Worm (Caenorhabditis elegans): ENCODE results near the gene glc-3.
"Not testable (repeated sequence)": the region's sequence is repeated elsewhere in the genome, so short reads cannot be mapped to it uniquely, and the experiment has no call there.

The glc-3 gene

DNA sequence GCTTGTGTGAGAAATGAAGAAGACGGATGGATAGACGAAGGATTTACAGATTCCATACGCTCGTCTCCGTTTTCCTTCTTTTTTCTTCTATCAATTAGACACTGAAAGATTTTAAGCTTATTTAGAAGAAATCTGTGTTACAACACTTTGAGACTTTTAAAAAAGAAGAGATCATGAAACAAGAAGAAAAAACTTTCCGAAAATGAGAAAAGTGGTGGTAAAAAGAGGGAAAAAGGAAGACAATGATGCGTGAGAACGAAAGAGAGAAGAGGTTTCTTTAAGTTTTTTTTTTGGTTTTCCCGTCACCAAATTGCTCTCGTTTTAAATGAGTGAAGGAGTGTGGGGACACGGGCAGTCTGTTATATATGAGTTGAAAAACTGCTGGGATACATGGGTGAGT is at the start of gene glc-3:
TSS of gene glc-3 (minus strand) at position 101 of the 400 bp plus-strand sequence.
- no peak for TF ChIP-seq dao-5 (tag; optimal IDR thresholded peaks at IDR 0.05)
- no peak for TF ChIP-seq W03F9.2 (tag; optimal IDR thresholded peaks at IDR 0.05)

DNA sequence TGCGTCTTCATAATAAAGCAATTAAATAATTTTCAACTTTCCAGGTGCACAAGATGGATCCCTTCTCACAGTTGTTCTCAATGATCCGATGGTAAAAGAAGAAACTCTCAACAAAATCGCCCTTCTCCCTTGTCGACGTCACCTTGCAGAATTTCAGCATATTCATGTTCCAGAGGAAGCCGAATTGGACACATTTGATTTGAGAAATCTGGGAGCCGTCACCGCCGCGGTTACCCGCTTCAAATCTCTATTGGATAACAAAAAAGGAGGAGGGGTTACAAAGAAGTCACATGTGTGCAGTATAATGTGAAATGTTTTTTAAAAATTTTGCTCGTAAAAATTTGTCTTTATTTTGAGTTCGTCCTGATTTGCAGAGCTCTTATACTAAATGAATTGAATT is 49.2 kb upstream of the glc-3 start:
- TF ChIP-seq W03F9.2 (tag; optimal IDR thresholded peaks at IDR 0.05) (no peak), him-1 (tag; optimal IDR thresholded peaks at IDR 0.05) (no peak), dao-5 (tag; optimal IDR thresholded peaks at IDR 0.05) (no peak)

- TF ChIP-seq W03F9.2 (tag; optimal IDR thresholded peaks at IDR 0.05) (no peak), dao-5 (tag; optimal IDR thresholded peaks at IDR 0.05) (no peak), him-1 (tag; optimal IDR thresholded peaks at IDR 0.05) (no peak)
These were observed 46.0 kb upstream of the glc-3 start for ce11 chrV:5499475-5499874.

- TF ChIP-seq dao-5 (tag; optimal IDR thresholded peaks at IDR 0.05) (no peak), him-1 (tag; optimal IDR thresholded peaks at IDR 0.05) (no peak), W03F9.2 (tag; optimal IDR thresholded peaks at IDR 0.05) (no peak)
These were observed 39.9 kb upstream of the glc-3 start, which contains the start of gene T05C3.2 for ce11 chrV:5493447-5493846. TSS of gene T05C3.2 (plus strand) at chrV:5493747.

DNA sequence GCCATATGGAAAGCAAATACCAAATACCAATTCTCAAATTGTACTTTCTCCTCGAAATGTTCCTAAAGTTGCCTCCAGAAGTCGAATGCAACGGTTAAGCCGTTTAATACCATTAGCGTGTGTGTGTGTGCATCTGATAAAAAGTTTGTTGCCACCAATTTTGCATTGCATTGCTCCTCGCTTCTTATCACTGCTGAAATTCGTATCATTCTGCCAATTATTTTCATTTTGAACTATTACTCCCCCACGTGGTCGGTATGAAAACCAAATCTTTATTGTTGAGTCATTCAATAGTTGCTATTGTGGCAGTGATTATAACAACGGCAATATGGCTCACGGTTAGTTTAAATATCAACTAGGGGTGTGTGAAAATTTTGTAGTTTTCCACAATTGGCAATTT is 36.7 kb upstream of the glc-3 start, which contains the start of gene T05C3.6:
TSS of gene T05C3.6 (plus strand) at position 241 of the 400 bp plus-strand sequence.
- TF ChIP-seq dao-5 (tag; optimal IDR thresholded peaks at IDR 0.05) (no peak), him-1 (tag; optimal IDR thresholded peaks at IDR 0.05) (no peak), W03F9.2 (tag; optimal IDR thresholded peaks at IDR 0.05) (no peak)

ce11 chrV:5488766-5489165 is 35.3 kb upstream of the glc-3 start, which contains the start of gene grl-18:
TSS of gene grl-18 (minus strand) at chrV:5488866.
- TF ChIP-seq W03F9.2 (tag; optimal IDR thresholded peaks at IDR 0.05) (no peak), him-1 (tag; optimal IDR thresholded peaks at IDR 0.05) (no peak), dao-5 (tag; optimal IDR thresholded peaks at IDR 0.05) (no peak)

- TF ChIP-seq him-1 (tag; optimal IDR thresholded peaks at IDR 0.05) (no peak), dao-5 (tag; optimal IDR thresholded peaks at IDR 0.05) (no peak), W03F9.2 (tag; optimal IDR thresholded peaks at IDR 0.05) (no peak)
These were observed 33.7 kb upstream of the glc-3 start for ce11 chrV:5487180-5487579.

ce11 chrV:5484866-5485265 is 31.4 kb upstream of the glc-3 start, which contains the start of gene srg-65:
TSS of gene srg-65 (minus strand) at chrV:5484966.
- no peak for TF ChIP-seq W03F9.2 (tag; optimal IDR thresholded peaks at IDR 0.05)
- TF ChIP-seq dao-5 (tag; optimal IDR thresholded peaks at IDR 0.05): no peak
- no peak for TF ChIP-seq him-1 (tag; optimal IDR thresholded peaks at IDR 0.05)

- TF ChIP-seq him-1 (tag; optimal IDR thresholded peaks at IDR 0.05) (no peak), dao-5 (tag; optimal IDR thresholded peaks at IDR 0.05) (no peak), W03F9.2 (tag; optimal IDR thresholded peaks at IDR 0.05) (no peak)
These were observed 28.8 kb upstream of the glc-3 start, which contains the start of gene srg-66 for ce11 chrV:5482315-5482714. TSS of gene srg-66 (minus strand) at chrV:5482415.

ce11 chrV:5477719-5478118 is 24.2 kb upstream of the glc-3 start:
- TF ChIP-seq dao-5 (tag; optimal IDR thresholded peaks at IDR 0.05) (no peak), him-1 (tag; optimal IDR thresholded peaks at IDR 0.05) (no peak), W03F9.2 (tag; optimal IDR thresholded peaks at IDR 0.05) (no peak)

DNA sequence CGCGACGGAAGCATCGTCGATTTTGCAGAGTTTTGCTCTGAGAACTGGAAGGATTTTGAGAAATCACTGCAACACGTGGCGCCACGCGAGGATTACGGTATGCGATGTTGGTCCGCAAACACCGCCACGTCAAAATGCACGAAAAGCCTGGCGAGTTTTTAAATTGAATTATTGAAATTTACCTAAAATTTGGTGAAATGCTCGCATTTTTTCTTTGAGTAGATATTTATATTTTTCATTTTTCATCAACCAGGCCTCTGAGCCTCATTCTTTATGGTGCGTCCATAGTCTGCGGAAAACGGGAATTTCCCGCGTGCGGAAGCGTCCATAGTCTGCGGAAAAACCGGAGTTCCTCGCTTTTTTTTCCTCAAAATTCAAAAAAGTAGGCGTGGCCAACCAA is 17.4 kb upstream of the glc-3 start, which contains the start of gene ZC317.7:
TSS of gene ZC317.7 (minus strand) at position 101 of the 400 bp plus-strand sequence.
- not testable (repeated sequence) for TF ChIP-seq W03F9.2, dao-5, him-1 (tag; optimal IDR thresholded peaks at IDR 0.05)

- not testable (repeated sequence) for TF ChIP-seq dao-5, W03F9.2, him-1 (tag; optimal IDR thresholded peaks at IDR 0.05)
These were observed 15.0 kb upstream of the glc-3 start, which contains the start of gene ZC317.6 for ce11 chrV:5468489-5468888. TSS of gene ZC317.6 (minus strand) at chrV:5468589.

DNA sequence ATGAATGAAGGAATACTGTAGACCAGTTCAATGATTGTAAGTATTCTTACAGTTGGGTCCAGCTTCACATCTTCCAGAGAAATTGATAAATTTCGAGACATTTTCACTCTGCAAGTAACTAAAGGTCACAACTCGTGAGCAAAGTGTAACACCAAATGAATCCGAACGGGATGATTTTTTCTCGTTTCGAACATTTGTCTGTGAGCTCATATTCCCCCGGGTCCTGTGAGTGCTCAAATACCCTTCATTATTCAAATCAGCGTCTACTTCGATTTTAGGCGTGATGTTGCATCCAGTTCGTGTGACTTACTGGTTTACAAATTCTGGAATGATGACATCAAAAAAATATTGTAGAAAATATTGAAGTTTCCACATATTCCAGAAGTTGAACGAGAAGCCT is 11.8 kb upstream of the glc-3 start, which contains the start of gene srg-68:
TSS of gene srg-68 (minus strand) at position 101 of the 400 bp plus-strand sequence.
- TF ChIP-seq him-1 (tag; optimal IDR thresholded peaks at IDR 0.05) (no peak), W03F9.2 (tag; optimal IDR thresholded peaks at IDR 0.05) (no peak), dao-5 (tag; optimal IDR thresholded peaks at IDR 0.05) (no peak)

- TF ChIP-seq him-1 (tag; optimal IDR thresholded peaks at IDR 0.05): no peak
- TF ChIP-seq W03F9.2 (tag; optimal IDR thresholded peaks at IDR 0.05): no peak
- TF ChIP-seq dao-5 (tag; optimal IDR thresholded peaks at IDR 0.05): no peak
These were observed 9.4 kb upstream of the glc-3 start, which contains the start of gene srg-67 for ce11 chrV:5462894-5463293. TSS of gene srg-67 (minus strand) at chrV:5462994.

DNA sequence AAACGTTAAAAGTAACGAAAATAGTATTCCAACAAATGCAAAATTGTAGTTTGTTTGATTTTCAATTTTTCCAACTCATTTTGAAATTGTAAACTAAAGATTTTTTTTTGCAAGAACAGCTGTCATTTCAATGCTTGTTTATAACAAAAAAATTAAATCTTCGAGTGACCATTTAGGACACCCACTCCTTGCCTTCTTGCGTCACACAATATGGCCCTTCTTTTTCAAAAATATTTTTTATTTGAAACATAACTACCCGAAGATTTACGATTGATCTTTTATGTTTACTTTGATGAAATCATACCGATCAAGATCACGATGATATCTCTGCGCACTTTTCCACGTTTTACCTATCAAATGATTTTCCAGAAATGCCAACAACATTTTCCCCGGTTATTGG is 6.3 kb upstream of the glc-3 start, which contains the start of gene ZC317.2:
TSS of gene ZC317.2 (plus strand) at position 301 of the 400 bp plus-strand sequence.
- TF ChIP-seq dao-5 (tag; optimal IDR thresholded peaks at IDR 0.05) (no peak), him-1 (tag; optimal IDR thresholded peaks at IDR 0.05) (no peak), W03F9.2 (tag; optimal IDR thresholded peaks at IDR 0.05) (no peak)

Measured in whole organism, L4/young adult.